Fruit fly (Drosophila melanogaster) whole organism: ENCODE data around the gene CG32276.

Experiments used
- psq ChIP-seq: fragments of >200 bp; optimal IDR thresholded peaks from 2 replicates; lab custom pipeline; 2017
- usp ChIP-seq: fragments of >200 bp; optimal IDR thresholded peaks from 2 replicates; lab custom pipeline; 2017; ENCODE audit warnings: missing biosample characterization, missing genetic modification characterization, mixed read lengths

dm6 chr3L:3189647-3190046, 9.2 kb downstream of the CG32276 start, which contains the start of the genes CG42525 and CG14958:
- TF ChIP-seq usp (GFP tag; lab: Kevin White, UChicago) (no peak), psq (lab: Kevin White, UChicago) (no peak)
